Fruit fly (Drosophila melanogaster) whole organism, adult: ENCODE measurements around the gene CG9855.

Experiments
- CG11617 ChIP-seq: fragments of 200-800 bp; sonication (Bioruptor generic); optimal IDR thresholded peaks from 2 replicates; lab custom pipeline; 2017; ENCODE audit warnings: mild to moderate bottlenecking, missing biosample characterization, missing genetic modification reagents, missing genetic modification characterization
- CG1620 ChIP-seq: fragments of 200-800 bp; sonication (Bioruptor generic); optimal IDR thresholded peaks from 2 replicates; lab custom pipeline; 2016; ENCODE audit warnings: missing biosample characterization, missing genetic modification characterization
- CG33017 ChIP-seq: fragments of 200-800 bp; sonication (Bioruptor generic); optimal IDR thresholded peaks from 2 replicates; lab custom pipeline; 2018; ENCODE audit warnings: missing biosample characterization, mild to moderate bottlenecking, missing genetic modification characterization, moderate library complexity
- Hr96 ChIP-seq: fragments of 200-800 bp; sonication (Bioruptor generic); optimal IDR thresholded peaks from 2 replicates; lab custom pipeline; 2016; ENCODE audit warnings: missing biosample characterization, missing genetic modification characterization
- cnc ChIP-seq, 2 experiments: fragments of >200 bp; optimal IDR thresholded peaks; 2 replicates each; lab custom pipeline; 2017

DNA sequence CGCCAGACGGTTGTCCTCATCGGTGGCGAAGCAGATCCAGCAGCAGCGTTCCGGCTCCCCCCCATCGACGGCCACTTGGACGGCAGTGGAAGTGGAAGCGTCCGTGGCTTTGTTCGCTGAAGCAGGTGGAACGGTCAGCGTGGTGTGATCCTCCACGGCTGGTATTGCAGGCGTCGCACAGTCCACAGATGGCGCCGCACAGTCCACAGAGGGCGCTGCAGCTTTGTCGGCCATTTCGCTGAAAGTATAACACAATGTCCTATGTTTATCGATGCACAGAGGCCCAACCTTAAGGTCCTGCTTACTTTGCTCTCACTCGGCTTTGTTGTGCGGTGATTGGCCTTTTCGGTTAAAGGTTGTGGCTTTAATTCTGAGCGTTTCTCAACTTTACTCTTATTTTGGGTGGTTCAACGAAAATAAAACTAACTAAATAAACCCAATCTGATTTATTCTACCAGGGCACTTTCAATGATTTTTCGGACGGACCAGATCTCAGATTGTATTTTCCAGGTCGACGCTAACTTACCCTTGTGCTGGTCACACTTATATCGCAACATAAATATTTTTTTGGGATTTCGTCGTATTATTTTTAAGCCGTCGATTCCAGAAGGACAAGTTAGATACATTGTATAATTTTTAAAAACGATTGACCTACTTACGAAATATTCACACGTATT lies at the start of gene CG9855:
- TF ChIP-seq CG1620 (GFP tag; lab: Kevin White, UChicago): no peak
- no peak for TF ChIP-seq Hr96 (GFP tag; lab: Kevin White, UChicago)
- TF ChIP-seq cnc (optimal IDR thresholded peaks at IDR 0.05; lab: Kevin White, UChicago): no peak
- no peak for TF ChIP-seq CG33017 (tag; lab: Kevin White, UChicago)
- no peak for TF ChIP-seq CG11617 (GFP tag; lab: Kevin White, UChicago)
